2 fruit fly cellular contexts compared by ENCODE assay signal in genomic region chr3L:20470991-20471498, dm6.
TF ChIP-seq lines count a peak whose summit lies in the region.

No protein-coding gene starts in this region.

TF ChIP-seq in whole organism, embryonic, 481 proteins besides CTCF, POLR2A, EP300 and RAD21 (continued from another document and continues in another):
- TF ChIP-seq CG34422 (GFP tag; IDR thresholded peaks at IDR 0.05; lab: Robert Waterston, UW) (peak; percentile 63; the same call in 2 of the 3 replicates), otp (GFP tag; IDR thresholded peaks at IDR 0.05; lab: Robert Waterston, UW) (no peak), gem (tag; optimal IDR thresholded peaks at IDR 0.05; lab: Kevin White, UChicago) (peak; percentile 58), NC2α (GFP tag; optimal IDR thresholded peaks at IDR 0.05; lab: Kevin White, UChicago) (no peak), CG32532 (GFP tag; IDR thresholded peaks at IDR 0.05; lab: Robert Waterston, UW) (peak; percentile 27; the same call in 1 of the 2 replicates), da (GFP tag; optimal IDR thresholded peaks at IDR 0.05; lab: Kevin White, UChicago) (no peak), ab (GFP tag; optimal IDR thresholded peaks at IDR 0.05; lab: Kevin White, UChicago) (no peak), CG16813 (GFP tag; IDR thresholded peaks at IDR 0.05; lab: Robert Waterston, UW; ENCODE audit: partially characterized antibody) (no peak), CG4707 (GFP tag; optimal IDR thresholded peaks at IDR 0.05; lab: Kevin White, UChicago) (peak; percentile 53), CG16815 (GFP tag; optimal IDR thresholded peaks at IDR 0.05; lab: Kevin White, UChicago) (no peak), Meics (GFP tag; optimal IDR thresholded peaks at IDR 0.05; lab: Kevin White, UChicago) (peak; percentile 94), dimm (GFP tag; IDR thresholded peaks at IDR 0.05; lab: Robert Waterston, UW) (no peak), trem (tag; optimal IDR thresholded peaks at IDR 0.05; lab: Kevin White, UChicago) (no peak), CG8765 (GFP tag; IDR thresholded peaks at IDR 0.05; lab: Robert Waterston, UW) (no peak), gfzf (GFP tag; optimal IDR thresholded peaks at IDR 0.05; lab: Kevin White, UChicago) (no peak), CG11398 (GFP tag; optimal IDR thresholded peaks at IDR 0.05; lab: Kevin White, UChicago) (no peak), cwo (GFP tag; optimal IDR thresholded peaks at IDR 0.05; lab: Kevin White, UChicago) (peak; percentile 14), MBD-R2 (GFP tag; IDR thresholded peaks at IDR 0.05; lab: Robert Waterston, UW) (peak; percentile 30; the same call in 1 of the 2 replicates), CG7839 (tag; optimal IDR thresholded peaks at IDR 0.05; lab: Kevin White, UChicago) (peak; percentile 58), pita (GFP tag; optimal IDR thresholded peaks at IDR 0.05; lab: Kevin White, UChicago) (no peak), CG15269 (tag; optimal IDR thresholded peaks at IDR 0.05; lab: Kevin White, UChicago) (peak; percentile 56), salm (tag; optimal IDR thresholded peaks at IDR 0.05; lab: Kevin White, UChicago) (peak; percentile 32), Dfd (GFP tag; optimal IDR thresholded peaks at IDR 0.05; lab: Kevin White, UChicago) (no peak), toy (GFP tag; IDR thresholded peaks at IDR 0.05; lab: Robert Waterston, UW) (no peak), Dref (GFP tag; IDR thresholded peaks at IDR 0.05; lab: Robert Waterston, UW) (no peak), Dll (GFP tag; IDR thresholded peaks at IDR 0.05; lab: Robert Waterston, UW; ENCODE audit: partially characterized antibody) (no peak), ham (GFP tag; IDR thresholded peaks at IDR 0.05; lab: Robert Waterston, UW) (no peak), dan (GFP tag; IDR thresholded peaks at IDR 0.05; lab: Robert Waterston, UW) (no peak), pho (GFP tag; optimal IDR thresholded peaks at IDR 0.05; lab: Kevin White, UChicago) (no peak), CG7928 (GFP tag; optimal IDR thresholded peaks at IDR 0.05; lab: Kevin White, UChicago) (no peak), CG32772 (GFP tag; IDR thresholded peaks at IDR 0.05; lab: Robert Waterston, UW) (0 out of 2 replicates have a peak, but pooled peaks have one; percentile 15), p53 (GFP tag; optimal IDR thresholded peaks at IDR 0.05; lab: Kevin White, UChicago) (no peak), dati (GFP tag; IDR thresholded peaks at IDR 0.05; lab: Robert Waterston, UW) (peak; percentile 63; the same call in 1 of the 2 replicates), nom (GFP tag; optimal IDR thresholded peaks at IDR 0.05; lab: Kevin White, UChicago) (no peak), zen (tag; optimal IDR thresholded peaks at IDR 0.05; lab: Kevin White, UChicago) (no peak), ac (GFP tag; optimal IDR thresholded peaks at IDR 0.05; lab: Kevin White, UChicago) (peak; percentile 30), HLHmδ (GFP tag; optimal IDR thresholded peaks at IDR 0.05; lab: Kevin White, UChicago) (no peak), CG14860 (GFP tag; IDR thresholded peaks at IDR 0.05; lab: Robert Waterston, UW; ENCODE audit: partially characterized antibody) (no peak), Ssrp (tag; optimal IDR thresholded peaks at IDR 0.05; lab: Kevin White, UChicago) (peak; percentile 19), CG17186 (GFP tag; optimal IDR thresholded peaks at IDR 0.05; lab: Kevin White, UChicago) (no peak), CG4854 (GFP tag; optimal IDR thresholded peaks at IDR 0.05; lab: Kevin White, UChicago) (no peak), CG9727 (GFP tag; optimal IDR thresholded peaks at IDR 0.05; lab: Kevin White, UChicago) (peak; percentile 24), crol (GFP tag; IDR thresholded peaks at IDR 0.05; lab: Robert Waterston, UW) (no peak), ewg (GFP tag; optimal IDR thresholded peaks at IDR 0.05; lab: Kevin White, UChicago) (peak; percentile 10), CkIIα-i1 (GFP tag; IDR thresholded peaks at IDR 0.05; lab: Robert Waterston, UW) (no peak), CG17328 (GFP tag; IDR thresholded peaks at IDR 0.05; lab: Robert Waterston, UW) (peak; percentile 38; the same call in 1 of the 2 replicates), jing (GFP tag; optimal IDR thresholded peaks at IDR 0.05; lab: Kevin White, UChicago) (peak; percentile 23), sens-2 (GFP tag; IDR thresholded peaks at IDR 0.05; lab: Robert Waterston, UW) (peak; percentile 44; the same call in 1 of the 2 replicates), CG6854 (GFP tag; optimal IDR thresholded peaks at IDR 0.05; lab: Kevin White, UChicago) (no peak), CG3281 (GFP tag; optimal IDR thresholded peaks at IDR 0.05; lab: Kevin White, UChicago) (peak; percentile 33), CG8388 (GFP tag; optimal IDR thresholded peaks at IDR 0.05; lab: Kevin White, UChicago) (peak; percentile 42), CG17361 (GFP tag; IDR thresholded peaks at IDR 0.05; lab: Robert Waterston, UW) (no peak), sc (optimal IDR thresholded peaks at IDR 0.05; lab: Kevin White, UChicago) (no peak), sc (GFP tag; optimal IDR thresholded peaks at IDR 0.05; lab: Kevin White, UChicago) (peak; percentile 14), C15 (GFP tag; IDR thresholded peaks at IDR 0.05; lab: Robert Waterston, UW) (no peak), CG2129 (GFP tag; IDR thresholded peaks at IDR 0.05; lab: Robert Waterston, UW; ENCODE audit: partially characterized antibody) (no peak), CG10431 (GFP tag; optimal IDR thresholded peaks at IDR 0.05; lab: Kevin White, UChicago) (no peak), CG4282 (GFP tag; optimal IDR thresholded peaks at IDR 0.05; lab: Kevin White, UChicago) (no peak), Poxn (GFP tag; IDR thresholded peaks at IDR 0.05; lab: Robert Waterston, UW) (no peak), CG1024 (GFP tag; IDR thresholded peaks at IDR 0.05; lab: Robert Waterston, UW) (peak; percentile 65), ftz-f1 (GFP tag; optimal IDR thresholded peaks at IDR 0.05; lab: Kevin White, UChicago) (no peak), ato (GFP tag; IDR thresholded peaks at IDR 0.05; lab: Robert Waterston, UW; ENCODE audit: partially characterized antibody) (no peak), Sox102F (GFP tag; optimal IDR thresholded peaks at IDR 0.05; lab: Kevin White, UChicago) (peak; percentile 67), Hand (GFP tag; optimal IDR thresholded peaks at IDR 0.05; lab: Kevin White, UChicago) (peak; percentile 9), Dek (tag; optimal IDR thresholded peaks at IDR 0.05; lab: Kevin White, UChicago) (peak; percentile 35), CG14667 (GFP tag; IDR thresholded peaks at IDR 0.05; lab: Robert Waterston, UW) (no peak), yki (optimal IDR thresholded peaks at IDR 0.05; lab: Kevin White, UChicago) (no peak)

TF ChIP-seq in whole organism, prepupa, 60 proteins besides CTCF, POLR2A, EP300 and RAD21 (continued from another document):
- TF ChIP-seq Hr38 (GFP tag; optimal IDR thresholded peaks at IDR 0.05; lab: Kevin White, UChicago) (no peak), Gug (GFP tag; IDR thresholded peaks at IDR 0.05; lab: Robert Waterston, UW) (peak; percentile 48), CG9139 (GFP tag; optimal IDR thresholded peaks at IDR 0.05; lab: Kevin White, UChicago) (no peak), CG11902 (GFP tag; optimal IDR thresholded peaks at IDR 0.05; lab: Kevin White, UChicago) (no peak), net (GFP tag; optimal IDR thresholded peaks at IDR 0.05; lab: Kevin White, UChicago) (peak; percentile 47), dac (GFP tag; optimal IDR thresholded peaks at IDR 0.05; lab: Kevin White, UChicago) (peak; percentile 12), OdsH (GFP tag; optimal IDR thresholded peaks at IDR 0.05; lab: Kevin White, UChicago) (peak; percentile 39), CG6808 (GFP tag; optimal IDR thresholded peaks at IDR 0.05; lab: Kevin White, UChicago) (no peak), CG3919 (GFP tag; optimal IDR thresholded peaks at IDR 0.05; lab: Kevin White, UChicago) (peak; percentile 47), Met (GFP tag; optimal IDR thresholded peaks at IDR 0.05; lab: Kevin White, UChicago) (no peak), Blimp-1 (GFP tag; optimal IDR thresholded peaks at IDR 0.05; lab: Kevin White, UChicago) (no peak), CG32006 (GFP tag; optimal IDR thresholded peaks at IDR 0.05; lab: Kevin White, UChicago) (peak; percentile 68), vri (GFP tag; optimal IDR thresholded peaks at IDR 0.05; lab: Kevin White, UChicago) (no peak), salr (GFP tag; optimal IDR thresholded peaks at IDR 0.05; lab: Kevin White, UChicago) (peak in 1 of 2 experiments; percentile 42), CG34406 (GFP tag; optimal IDR thresholded peaks at IDR 0.05; lab: Kevin White, UChicago) (no peak), dsx (GFP tag; optimal IDR thresholded peaks at IDR 0.05; lab: Kevin White, UChicago; ENCODE audit: poor library complexity, severe bottlenecking) (no peak), eg (GFP tag; IDR thresholded peaks at IDR 0.05; lab: Robert Waterston, UW) (peak; percentile 82), Smox (GFP tag; optimal IDR thresholded peaks at IDR 0.05; lab: Kevin White, UChicago) (no peak), Ets21C (GFP tag; optimal IDR thresholded peaks at IDR 0.05; lab: Kevin White, UChicago) (no peak), CG6854 (GFP tag; optimal IDR thresholded peaks at IDR 0.05; lab: Kevin White, UChicago) (no peak), Lpt (GFP tag; optimal IDR thresholded peaks at IDR 0.05; lab: Kevin White, UChicago) (peak; percentile 1), CG31627 (GFP tag; optimal IDR thresholded peaks at IDR 0.05; lab: Kevin White, UChicago) (no peak), CG3032 (tag; optimal IDR thresholded peaks at IDR 0.05; lab: Kevin White, UChicago) (no peak), pdm3 (GFP tag; optimal IDR thresholded peaks at IDR 0.05; lab: Kevin White, UChicago) (no peak), fd85E (GFP tag; optimal IDR thresholded peaks at IDR 0.05; lab: Kevin White, UChicago) (no peak), lz (GFP tag; optimal IDR thresholded peaks at IDR 0.05; lab: Kevin White, UChicago) (no peak), Sox14 (GFP tag; optimal IDR thresholded peaks at IDR 0.05; lab: Kevin White, UChicago) (no peak), Eip93F (GFP tag; optimal IDR thresholded peaks at IDR 0.05; lab: Kevin White, UChicago) (no peak), CG6163 (GFP tag; IDR thresholded peaks at IDR 0.05; lab: Robert Waterston, UW) (peak; percentile 81), fkh (GFP tag; optimal IDR thresholded peaks at IDR 0.05; lab: Kevin White, UChicago) (no peak), esn (GFP tag; optimal IDR thresholded peaks at IDR 0.05; lab: Kevin White, UChicago) (no peak)
TF ChIP-seq in whole organism, prepupa: peak in this region for 22.
